Fruit fly (Drosophila melanogaster) whole organism, embryonic: ENCODE data around the gene CG13024.

Experiments
- B-H2 ChIP-seq: fragments of 200-800 bp; sonication (Bioruptor generic); optimal IDR thresholded peaks from 2 replicates; lab custom pipeline; 2018; ENCODE audit warnings: missing biosample characterization, mild to moderate bottlenecking, missing genetic modification characterization
- C15 ChIP-seq: fragments of 200-800 bp; sonication (Bioruptor generic); IDR thresholded peaks from 3 replicates; pipeline ENCODE4 v1.3.6; 2022; ENCODE audit warnings: missing biosample characterization, missing genetic modification characterization
- CG10209 ChIP-seq: fragments of 200-800 bp; sonication (Bioruptor generic); optimal IDR thresholded peaks from 3 replicates; lab custom pipeline; 2017; ENCODE audit warnings: missing biosample characterization, mild to moderate bottlenecking, missing genetic modification characterization, missing genetic modification reagents
- CG10543 ChIP-seq: fragments of 200-800 bp; sonication (Bioruptor generic); optimal IDR thresholded peaks from 3 replicates; lab custom pipeline; 2017; ENCODE audit warnings: missing biosample characterization, mild to moderate bottlenecking, missing genetic modification characterization, moderate library complexity
- CG10654 ChIP-seq: fragments of 200-800 bp; sonication (Bioruptor generic); optimal IDR thresholded peaks from 2 replicates; lab custom pipeline; 2016; ENCODE audit warnings: missing biosample characterization, missing genetic modification characterization
- CG10959 ChIP-seq: fragments of 200-800 bp; sonication (Bioruptor generic); IDR thresholded peaks from 2 replicates; pipeline ENCODE4 v1.3.6; 2022; ENCODE audit warnings: missing biosample characterization, missing genetic modification characterization
- CG13775 ChIP-seq: fragments of 200-800 bp; sonication (Bioruptor generic); optimal IDR thresholded peaks from 3 replicates; lab custom pipeline; 2017; ENCODE audit warnings: missing biosample characterization, mild to moderate bottlenecking, missing genetic modification characterization
- CG14860 ChIP-seq: fragments of 200-800 bp; sonication (Bioruptor generic); IDR thresholded peaks from 3 replicates; pipeline ENCODE4 v1.3.6; 2022; ENCODE audit warnings: missing biosample characterization, missing genetic modification characterization; ENCODE audit not compliant: partially characterized antibody
- CG15073 ChIP-seq: fragments of 200-800 bp; sonication (Bioruptor generic); optimal IDR thresholded peaks from 2 replicates; lab custom pipeline; 2016; ENCODE audit warnings: missing biosample characterization, missing genetic modification characterization
- CG1529 ChIP-seq: fragments of 200-800 bp; sonication (Bioruptor generic); optimal IDR thresholded peaks from 3 replicates; lab custom pipeline; 2018; ENCODE audit warnings: missing biosample characterization, missing genetic modification characterization
- CG1602 ChIP-seq: fragments of 200-800 bp; sonication (Bioruptor generic); optimal IDR thresholded peaks from 3 replicates; lab custom pipeline; 2016; ENCODE audit warnings: missing biosample characterization, missing genetic modification characterization
- CG17802 ChIP-seq: fragments of 200-800 bp; sonication (Bioruptor generic); optimal IDR thresholded peaks from 2 replicates; lab custom pipeline; 2018; ENCODE audit warnings: missing biosample characterization, mild to moderate bottlenecking, missing genetic modification characterization, moderate library complexity
- CG18011 ChIP-seq: fragments of 200-800 bp; sonication (Bioruptor generic); optimal IDR thresholded peaks from 2 replicates; lab custom pipeline; 2017; ENCODE audit warnings: missing biosample characterization, missing genetic modification characterization, mild to moderate bottlenecking, moderate library complexity, missing genotype
- CG18262 ChIP-seq: fragments of 200-800 bp; optimal IDR thresholded peaks from 3 replicates; lab custom pipeline; 2019; ENCODE audit warnings: missing biosample characterization, mild to moderate bottlenecking, missing genetic modification characterization, moderate library complexity
- CG2199 ChIP-seq: fragments of 200-800 bp; sonication (Bioruptor generic); IDR thresholded peaks from 3 replicates; pipeline ENCODE4 v1.3.6; 2022; ENCODE audit warnings: missing biosample characterization, missing genetic modification characterization
- CG4404 ChIP-seq: fragments of 200-800 bp; sonication (Bioruptor generic); IDR thresholded peaks from 2 replicates; pipeline ENCODE4 v1.3.6; 2022; ENCODE audit warnings: missing biosample characterization, missing genetic modification characterization
- CG5953 ChIP-seq: fragments of 200-800 bp; sonication (Bioruptor generic); IDR thresholded peaks from 2 replicates; pipeline ENCODE4 v1.3.6; 2022; ENCODE audit warnings: missing biosample characterization, missing genetic modification characterization
- CG6765 ChIP-seq: fragments of 200-800 bp; sonication (Bioruptor generic); optimal IDR thresholded peaks from 3 replicates; lab custom pipeline; 2017; ENCODE audit warnings: missing biosample characterization, mild to moderate bottlenecking, missing genetic modification characterization
- CG7271 ChIP-seq: fragments of 200-800 bp; sonication (Bioruptor generic); optimal IDR thresholded peaks from 2 replicates; lab custom pipeline; 2018; ENCODE audit warnings: missing biosample characterization, mild to moderate bottlenecking, missing genetic modification characterization, moderate library complexity
- CG7556 ChIP-seq: fragments of 200-800 bp; sonication (Bioruptor generic); optimal IDR thresholded peaks from 2 replicates; lab custom pipeline; 2017; ENCODE audit warnings: missing biosample characterization, mild to moderate bottlenecking, missing genetic modification characterization
- CG7987 ChIP-seq: fragments of 200-800 bp; sonication (Bioruptor generic); optimal IDR thresholded peaks from 2 replicates; lab custom pipeline; 2018; ENCODE audit warnings: missing biosample characterization, mild to moderate bottlenecking, missing genetic modification characterization, moderate library complexity
- CTCF ChIP-seq: fragments of 200-800 bp; sonication (Bioruptor generic); optimal IDR thresholded peaks from 2 replicates; lab custom pipeline; 2017; ENCODE audit warnings: missing biosample characterization, mild to moderate bottlenecking, missing genetic modification characterization, moderate library complexity
- Deaf1 ChIP-seq: fragments of 200-800 bp; optimal IDR thresholded peaks from 3 replicates; lab custom pipeline; 2019; ENCODE audit warnings: missing biosample characterization, mild to moderate bottlenecking, missing genetic modification characterization, moderate library complexity
- Dip3 ChIP-seq: fragments of 200-800 bp; sonication (Bioruptor generic); optimal IDR thresholded peaks from 3 replicates; lab custom pipeline; 2016; ENCODE audit warnings: missing biosample characterization, missing genetic modification characterization
- Doc2 ChIP-seq: fragments of 200-800 bp; sonication (Bioruptor generic); IDR thresholded peaks from 2 replicates; pipeline ENCODE4 v1.3.6; 2022; ENCODE audit warnings: missing biosample characterization, missing genetic modification characterization
- Dp ChIP-seq: fragments of 200-800 bp; sonication (Bioruptor generic); optimal IDR thresholded peaks from 2 replicates; lab custom pipeline; 2018; ENCODE audit warnings: missing biosample characterization, mild to moderate bottlenecking, missing genetic modification characterization, moderate library complexity
- HHEX ChIP-seq: fragments of 200-800 bp; sonication (Bioruptor generic); optimal IDR thresholded peaks from 3 replicates; lab custom pipeline; 2017; ENCODE audit warnings: missing biosample characterization, mild to moderate bottlenecking, missing genetic modification characterization, missing genetic modification reagents
- HLH4C ChIP-seq: fragments of 200-800 bp; sonication (Bioruptor generic); IDR thresholded peaks from 3 replicates; pipeline ENCODE4 v1.3.6; 2022; ENCODE audit warnings: missing biosample characterization, missing genetic modification characterization; ENCODE audit not compliant: partially characterized antibody
- HmgZ ChIP-seq: fragments of 200-800 bp; sonication (Bioruptor generic); optimal IDR thresholded peaks from 2 replicates; lab custom pipeline; 2018; ENCODE audit warnings: missing biosample characterization, mild to moderate bottlenecking, missing genetic modification characterization
- Lhr ChIP-seq: fragments of 200-800 bp; sonication (Bioruptor generic); optimal IDR thresholded peaks from 3 replicates; lab custom pipeline; 2017; ENCODE audit warnings: mild to moderate bottlenecking, missing biosample characterization, missing genetic modification reagents, missing genetic modification characterization
- Max ChIP-seq: fragments of 200-800 bp; sonication (Bioruptor generic); optimal IDR thresholded peaks from 2 replicates; lab custom pipeline; 2016; ENCODE audit warnings: missing biosample characterization, mild to moderate bottlenecking, missing genetic modification characterization
- Mrtf ChIP-seq: fragments of 200-800 bp; sonication (Bioruptor generic); IDR thresholded peaks from 3 replicates; pipeline ENCODE4 v1.3.6; 2022; ENCODE audit warnings: missing biosample characterization, missing genetic modification characterization
- NC2β ChIP-seq: fragments of 200-800 bp; sonication (Bioruptor generic); optimal IDR thresholded peaks from 2 replicates; lab custom pipeline; 2016; ENCODE audit warnings: missing biosample characterization, missing genetic modification characterization
- NK7.1 ChIP-seq: fragments of 200-800 bp; sonication (Bioruptor generic); optimal IDR thresholded peaks from 3 replicates; lab custom pipeline; 2016; ENCODE audit warnings: missing biosample characterization, missing genetic modification characterization
- Opbp ChIP-seq: fragments of 200-800 bp; sonication (Bioruptor generic); IDR thresholded peaks from 3 replicates; pipeline ENCODE4 v1.3.6; 2022; ENCODE audit warnings: missing biosample characterization, missing genetic modification characterization; ENCODE audit not compliant: partially characterized antibody
- Side ChIP-seq: fragments of 200-800 bp; sonication (Bioruptor generic); optimal IDR thresholded peaks from 2 replicates; lab custom pipeline; 2016; ENCODE audit warnings: missing biosample characterization, missing genetic modification characterization
- Vsx1 ChIP-seq: fragments of 200-800 bp; sonication (Bioruptor generic); optimal IDR thresholded peaks from 2 replicates; lab custom pipeline; 2017; ENCODE audit warnings: missing biosample characterization, mild to moderate bottlenecking, missing genetic modification characterization, missing genetic modification reagents
- ap ChIP-seq: fragments of 200-800 bp; sonication (Bioruptor generic); IDR thresholded peaks from 2 replicates; pipeline ENCODE4 v1.3.6; 2022; ENCODE audit warnings: missing biosample characterization, missing genetic modification characterization
- eve ChIP-seq, 2 experiments: fragments of >200 bp; optimal IDR thresholded peaks; 2 replicates each; lab custom pipeline; 2017; ENCODE audit warnings: missing biosample characterization in 2 of 2, missing genetic modification characterization in 2 of 2
- grn ChIP-seq: fragments of 200-800 bp; sonication (Bioruptor generic); optimal IDR thresholded peaks from 3 replicates; lab custom pipeline; 2017; ENCODE audit warnings: missing biosample characterization, missing genetic modification characterization
- gro ChIP-seq: fragments of 200-800 bp; sonication (Bioruptor generic); optimal IDR thresholded peaks from 2 replicates; lab custom pipeline; 2016; ENCODE audit warnings: missing biosample characterization, missing genetic modification characterization
- her ChIP-seq: fragments of 200-800 bp; sonication (Bioruptor generic); optimal IDR thresholded peaks from 2 replicates; lab custom pipeline; 2016; ENCODE audit warnings: missing biosample characterization, missing genetic modification characterization
- hkb ChIP-seq, 2 experiments: fragments of 200-800 bp in 1 of 2; fragments of >200 bp in 1 of 2; sonication (Bioruptor generic) in 1 of 2; IDR thresholded peaks in 1 of 2; optimal IDR thresholded peaks in 1 of 2; 2 replicates each; pipeline versions ENCODE4 v1.3.6 to Lab custom; 2017 to 2022; ENCODE audit warnings: missing biosample characterization in 1 of 2, missing genetic modification characterization in 1 of 2
- jigr1 ChIP-seq: fragments of 200-800 bp; sonication (Bioruptor generic); IDR thresholded peaks from 3 replicates; pipeline ENCODE4 v1.3.6; 2022; ENCODE audit warnings: missing biosample characterization, missing genetic modification characterization
- jing ChIP-seq: fragments of 200-800 bp; sonication (Bioruptor generic); optimal IDR thresholded peaks from 2 replicates; lab custom pipeline; 2018; ENCODE audit warnings: missing biosample characterization, mild to moderate bottlenecking, missing genetic modification characterization
- onecut ChIP-seq: fragments of 200-800 bp; sonication (Bioruptor generic); IDR thresholded peaks from 2 replicates; pipeline ENCODE4 v1.3.6; 2022; ENCODE audit warnings: missing biosample characterization, missing genetic modification characterization
- pros ChIP-seq: fragments of 200-800 bp; sonication (Bioruptor generic); optimal IDR thresholded peaks from 3 replicates; lab custom pipeline; 2019; ENCODE audit warnings: missing biosample characterization, mild to moderate bottlenecking, missing genetic modification characterization, moderate library complexity
- run ChIP-seq: fragments of 200-800 bp; sonication (Bioruptor generic); optimal IDR thresholded peaks from 3 replicates; lab custom pipeline; 2018; ENCODE audit warnings: missing biosample characterization, mild to moderate bottlenecking, missing genetic modification characterization
- sima ChIP-seq: fragments of 200-800 bp; sonication (Bioruptor generic); optimal IDR thresholded peaks from 2 replicates; lab custom pipeline; 2016; ENCODE audit warnings: missing biosample characterization, missing genetic modification characterization
- usp ChIP-seq: fragments of >200 bp; optimal IDR thresholded peaks from 2 replicates; lab custom pipeline; 2017; ENCODE audit warnings: missing biosample characterization, missing genetic modification characterization
- zf30C ChIP-seq: fragments of 200-800 bp; sonication (Bioruptor generic); optimal IDR thresholded peaks from 3 replicates; lab custom pipeline; 2018; ENCODE audit warnings: missing biosample characterization, mild to moderate bottlenecking, missing genetic modification characterization

Gene CG13024

DNA sequence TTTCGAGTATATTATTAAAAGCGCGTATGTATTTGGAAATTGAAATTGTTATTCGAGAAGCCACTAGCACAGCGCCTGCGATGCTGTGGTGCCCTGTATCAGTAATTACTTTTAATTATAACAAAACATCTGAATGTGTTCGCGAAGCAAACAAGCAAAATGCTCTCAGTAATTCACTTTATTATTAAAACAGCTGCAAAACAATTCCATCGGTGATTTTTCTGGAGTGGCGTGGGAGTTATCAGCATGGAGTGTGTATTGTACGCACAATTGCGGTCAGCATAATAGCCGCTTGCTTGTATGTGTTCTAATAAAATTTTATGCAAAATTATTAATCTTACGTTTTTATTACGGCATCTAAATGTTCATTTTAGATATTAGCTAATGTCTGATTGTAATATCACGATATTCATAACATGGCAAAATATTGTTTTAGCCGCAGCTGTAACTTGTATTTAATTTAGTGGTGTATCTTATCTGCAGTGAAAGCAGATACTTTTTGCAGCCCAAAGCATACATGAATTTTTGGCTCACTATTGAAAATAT is 46.6 kb downstream of the CG13024 start (continued):
- TF ChIP-seq Opbp (GFP tag; lab: Robert Waterston, UW) (no peak), Dip3 (GFP tag; lab: Kevin White, UChicago) (peak; percentile 35), Mrtf (GFP tag; lab: Robert Waterston, UW) (peak; percentile 65; the same call in 2 of the 3 replicates), Dp (GFP tag; lab: Kevin White, UChicago) (no peak), Lhr (GFP tag; lab: Kevin White, UChicago) (peak; percentile 15), NC2β (GFP tag; lab: Kevin White, UChicago) (peak; percentile 67), CG7987 (GFP tag; lab: Kevin White, UChicago) (peak; percentile 6), hkb (optimal IDR thresholded peaks at IDR 0.05; lab: Kevin White, UChicago) (no peak), hkb (GFP tag; IDR thresholded peaks at IDR 0.05; lab: Robert Waterston, UW) (peak; percentile 86), Max (GFP tag; lab: Kevin White, UChicago) (peak; percentile 71), usp (no peak), jing (GFP tag; lab: Kevin White, UChicago) (peak; percentile 51), CG1529 (GFP tag; lab: Kevin White, UChicago) (peak; percentile 74), CG15073 (GFP tag; lab: Kevin White, UChicago) (no peak), Doc2 (GFP tag; lab: Robert Waterston, UW) (no peak), sima (GFP tag; lab: Kevin White, UChicago) (peak; percentile 0), CG2199 (GFP tag; lab: Robert Waterston, UW) (no peak), NK7.1 (GFP tag; lab: Kevin White, UChicago) (peak; percentile 8), zf30C (no peak), HmgZ (tag; lab: Kevin White, UChicago) (peak; percentile 47), CG18011 (GFP tag; lab: Kevin White, UChicago) (no peak), CTCF (no peak), her (GFP tag; lab: Kevin White, UChicago) (peak; percentile 15), run (peak; percentile 63), Deaf1 (tag; lab: Kevin White, UChicago) (no peak), CG17802 (peak; percentile 43), CG10654 (GFP tag; lab: Kevin White, UChicago) (peak; percentile 48), gro (GFP tag; lab: Kevin White, UChicago) (peak; percentile 10), CG7556 (GFP tag; lab: Kevin White, UChicago) (peak; percentile 75), B-H2 (GFP tag; lab: Kevin White, UChicago) (no peak), CG10543 (GFP tag; lab: Kevin White, UChicago) (no peak), CG13775 (peak; percentile 57), pros (GFP tag; lab: Kevin White, UChicago) (no peak), C15 (no peak), ap (GFP tag; lab: Robert Waterston, UW) (peak; percentile 65), CG10959 (GFP tag; lab: Robert Waterston, UW) (peak; percentile 83), CG5953 (GFP tag; lab: Robert Waterston, UW) (peak; percentile 58; the same call in 1 of the 2 replicates), Vsx1 (GFP tag; lab: Kevin White, UChicago) (no peak), onecut (GFP tag; lab: Robert Waterston, UW) (peak; percentile 39; the same call in 1 of the 2 replicates), CG7271 (tag; lab: Kevin White, UChicago) (no peak), CG4404 (GFP tag; lab: Robert Waterston, UW) (peak; percentile 65), CG14860 (GFP tag; lab: Robert Waterston, UW) (no peak), Side (GFP tag; lab: Kevin White, UChicago) (peak; percentile 76), grn (GFP tag; lab: Kevin White, UChicago) (no peak), HLH4C (GFP tag; lab: Robert Waterston, UW) (no peak), HHEX (peak; percentile 78), eve (GFP tag; optimal IDR thresholded peaks at IDR 0.05; lab: Kevin White, UChicago) (no peak), CG18262 (no peak), jigr1 (peak; percentile 6; the same call in 1 of the 3 replicates), CG1602 (GFP tag; lab: Kevin White, UChicago) (peak; percentile 55), CG10209 (GFP tag; lab: Kevin White, UChicago) (peak; percentile 73), CG6765 (peak; percentile 52)
